Fruit fly (Drosophila melanogaster): ENCODE data around the gene CG17931.

The CG17931 gene

DNA sequence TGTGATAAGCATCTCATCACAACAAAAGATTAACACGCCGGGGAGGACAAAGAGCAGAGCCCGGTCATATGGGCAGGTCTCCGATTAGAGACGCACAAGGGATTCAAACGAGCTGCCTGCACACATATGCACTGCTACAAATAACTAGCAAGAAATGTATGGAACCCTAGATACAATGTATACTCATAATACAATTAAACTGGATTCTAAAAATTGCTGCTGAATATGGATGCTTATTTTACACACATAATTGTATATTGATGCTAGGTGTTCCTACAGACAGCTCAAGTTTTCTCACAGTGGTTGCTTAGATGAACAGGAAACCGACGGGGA lies 22.2 kb downstream of the CG17931 start (continued):
- TF ChIP-seq CG16779 (GFP tag; IDR thresholded peaks at IDR 0.05) (no peak), CG18476 (GFP tag; optimal IDR thresholded peaks at IDR 0.05) (peak; percentile 35), CG14860 (GFP tag; IDR thresholded peaks at IDR 0.05; ENCODE audit: partially characterized antibody) (no peak), tio (GFP tag; optimal IDR thresholded peaks at IDR 0.05) (peak; percentile 39), ranshi (GFP tag; IDR thresholded peaks at IDR 0.05) (0 out of 2 replicates have a peak, but pooled peaks have one; percentile 50), CG7372 (GFP tag; IDR thresholded peaks at IDR 0.05) (no peak), GATAe (GFP tag; conservative IDR thresholded peaks at IDR 0.05) (no peak), CG32532 (GFP tag; IDR thresholded peaks at IDR 0.05) (no peak), zfh1 (GFP tag; IDR thresholded peaks at IDR 0.05) (peak; percentile 82), CG3838 (GFP tag; optimal IDR thresholded peaks at IDR 0.05) (no peak), CG6254 (GFP tag; optimal IDR thresholded peaks at IDR 0.05) (peak; percentile 72), chn (GFP tag; optimal IDR thresholded peaks at IDR 0.05) (peak; percentile 75), CG10959 (GFP tag; IDR thresholded peaks at IDR 0.05) (peak; percentile 77), CG8924 (tag; optimal IDR thresholded peaks at IDR 0.05) (peak; percentile 76), nmo (GFP tag; optimal IDR thresholded peaks at IDR 0.05) (peak; percentile 61), Ravus (GFP tag; IDR thresholded peaks at IDR 0.05) (no peak), jigr1 (GFP tag; IDR thresholded peaks at IDR 0.05) (no peak), CG15269 (tag; optimal IDR thresholded peaks at IDR 0.05) (no peak), CG12391 (tag; optimal IDR thresholded peaks at IDR 0.05) (peak; percentile 76), CG14441 (GFP tag; IDR thresholded peaks at IDR 0.05) (no peak), MBD-R2 (GFP tag; IDR thresholded peaks at IDR 0.05) (no peak), CG31365 (tag; optimal IDR thresholded peaks at IDR 0.05) (no peak), MESR4 (GFP tag; optimal IDR thresholded peaks at IDR 0.05) (no peak), kni (GFP tag; optimal IDR thresholded peaks at IDR 0.05) (peak; percentile 75), sd (tag; optimal IDR thresholded peaks at IDR 0.05) (no peak), CG9932 (GFP tag; IDR thresholded peaks at IDR 0.05) (no peak), CG11247 (GFP tag; IDR thresholded peaks at IDR 0.05) (no peak), amos (GFP tag; IDR thresholded peaks at IDR 0.05; ENCODE audit: partially characterized antibody) (no peak), dmrt99B (tag; optimal IDR thresholded peaks at IDR 0.05) (peak; percentile 37), seq (GFP tag; IDR thresholded peaks at IDR 0.05) (no peak), HLH3B (GFP tag; IDR thresholded peaks at IDR 0.05) (peak; percentile 36; the same call in 1 of the 2 replicates), ap (GFP tag; IDR thresholded peaks at IDR 0.05) (peak; percentile 45), Mes4 (GFP tag; optimal IDR thresholded peaks at IDR 0.05) (peak; percentile 12), schlank (tag; optimal IDR thresholded peaks at IDR 0.05) (no peak), sim (GFP tag; IDR thresholded peaks at IDR 0.05) (peak; percentile 52; the same call in 1 of the 2 replicates), D19A (tag; optimal IDR thresholded peaks at IDR 0.05) (no peak), Bteb2 (GFP tag; optimal IDR thresholded peaks at IDR 0.05) (no peak), CG32772 (GFP tag; IDR thresholded peaks at IDR 0.05) (0 out of 2 replicates have a peak, but pooled peaks have one; percentile 26), pum (GFP tag; optimal IDR thresholded peaks at IDR 0.05) (peak; percentile 70), CG32767 (GFP tag; IDR thresholded peaks at IDR 0.05) (peak; percentile 32; the same call in 1 of the 2 replicates), pb (GFP tag; optimal IDR thresholded peaks at IDR 0.05) (peak; percentile 3), fd102C (GFP tag; optimal IDR thresholded peaks at IDR 0.05) (peak; percentile 75), CG10321 (GFP tag; IDR thresholded peaks at IDR 0.05) (no peak), btn (GFP tag; optimal IDR thresholded peaks at IDR 0.05) (peak; percentile 51), ttk (GFP tag; IDR thresholded peaks at IDR 0.05) (peak; percentile 37; the same call in 1 of the 2 replicates), CG12104 (GFP tag; optimal IDR thresholded peaks at IDR 0.05) (peak; percentile 40), CG11093 (GFP tag; IDR thresholded peaks at IDR 0.05) (peak; percentile 52; the same call in 2 of the 3 replicates), tap (tag; optimal IDR thresholded peaks at IDR 0.05) (no peak), Aef1 (GFP tag; IDR thresholded peaks at IDR 0.05) (no peak; the same call in 2 of the 3 replicates), CG6813 (GFP tag; optimal IDR thresholded peaks at IDR 0.05) (peak; percentile 52), Rx (GFP tag; IDR thresholded peaks at IDR 0.05) (peak; percentile 46; the same call in 1 of the 2 replicates), CG14667 (GFP tag; IDR thresholded peaks at IDR 0.05) (0 out of 2 replicates have a peak, but pooled peaks have one; percentile 23)
